Worm (Caenorhabditis elegans): ENCODE measurements around the gene C31E10.5.

ce11 chrX:13948810-13949209, 46.8 kb downstream of the C31E10.5 start, which contains the start of gene alg-1:
- TF ChIP-seq him-1 (tag; optimal IDR thresholded peaks at IDR 0.05) (no peak), W03F9.2 (tag; optimal IDR thresholded peaks at IDR 0.05) (no peak)
